Worm (Caenorhabditis elegans): Measurements from ENCODE around the gene phy-4.
A peak's percentile ranks its signal among the peaks of the same experiment; 100 is the strongest.

Gene phy-4

ce11 chrV:19546100-19546499, 32.6 kb upstream of the phy-4 start, which contains the start of gene Y43F8B.1:
Y43F8B.1 (minus strand) TSS chrV:19546200.
- no peak for TF ChIP-seq rnt-1 (tag; optimal IDR thresholded peaks at IDR 0.05)
- no peak for TF ChIP-seq fkh-10 (GFP tag; optimal IDR thresholded peaks at IDR 0.05)
- no peak for TF ChIP-seq elt-4 (tag; optimal IDR thresholded peaks at IDR 0.05)
- TF ChIP-seq pha-2 (tag; optimal IDR thresholded peaks at IDR 0.05) = no peak
- no peak for TF ChIP-seq hlh-13 (GFP tag; optimal IDR thresholded peaks at IDR 0.05)
- TF ChIP-seq unc-42 (tag; optimal IDR thresholded peaks at IDR 0.05) = no peak
- TF ChIP-seq syd-9 (tag; optimal IDR thresholded peaks at IDR 0.05) = no peak
- TF ChIP-seq ztf-16 (tag; optimal IDR thresholded peaks at IDR 0.05) = no peak
- TF ChIP-seq ceh-24 (tag; optimal IDR thresholded peaks at IDR 0.05) = no peak
- no peak for TF ChIP-seq zip-5 (tag; optimal IDR thresholded peaks at IDR 0.05)
- no peak for TF ChIP-seq ama-1 (optimal IDR thresholded peaks at IDR 0.05)
- no peak for TF ChIP-seq ceh-22 (tag; optimal IDR thresholded peaks at IDR 0.05)
- no peak for TF ChIP-seq hlh-15 (tag; optimal IDR thresholded peaks at IDR 0.05)
- no peak for TF ChIP-seq pqm-1 (tag; optimal IDR thresholded peaks at IDR 0.05)
- TF ChIP-seq ceh-34 (tag; optimal IDR thresholded peaks at IDR 0.05) = no peak
- no peak for TF ChIP-seq nhr-11 (tag; optimal IDR thresholded peaks at IDR 0.05)
- TF ChIP-seq T23F11.4 (GFP tag; optimal IDR thresholded peaks at IDR 0.05) = no peak
- no peak for TF ChIP-seq nhr-232 (tag; optimal IDR thresholded peaks at IDR 0.05)

- peak; percentile 3 for TF ChIP-seq ceh-14 (tag; optimal IDR thresholded peaks at IDR 0.05)
- peak; percentile 8 for TF ChIP-seq ceh-31 (tag; optimal IDR thresholded peaks at IDR 0.05)
- no peak for TF ChIP-seq ceh-18 (tag; optimal IDR thresholded peaks at IDR 0.05)
Measured at ce11 chrV:19545026-19545425, 31.6 kb upstream of the phy-4 start.

ce11 chrV:19543509-19543908, 30.1 kb upstream of the phy-4 start:
- TF ChIP-seq hlh-15 (tag; optimal IDR thresholded peaks at IDR 0.05) (no peak), dve-1 (tag; optimal IDR thresholded peaks at IDR 0.05) (peak; percentile 59)

- TF ChIP-seq F13H6.1 (tag; optimal IDR thresholded peaks at IDR 0.05) = no peak
- no peak for TF ChIP-seq fkh-10 (GFP tag; optimal IDR thresholded peaks at IDR 0.05)
- TF ChIP-seq mec-3 (tag; optimal IDR thresholded peaks at IDR 0.05; ENCODE audit: borderline replicate concordance) = no peak
- no peak for TF ChIP-seq ceh-6 (GFP tag; optimal IDR thresholded peaks at IDR 0.05)
- no peak for TF ChIP-seq dmd-4 (tag; optimal IDR thresholded peaks at IDR 0.05; ENCODE audit: borderline replicate concordance)
- no peak for TF ChIP-seq ceh-14 (tag; optimal IDR thresholded peaks at IDR 0.05)
- no peak for TF ChIP-seq ceh-18 (tag; optimal IDR thresholded peaks at IDR 0.05)
Measured at ce11 chrV:19540916-19541315, 27.5 kb upstream of the phy-4 start.

ce11 chrV:19533480-19533879, 20.0 kb upstream of the phy-4 start:
- TF ChIP-seq dve-1 (tag; optimal IDR thresholded peaks at IDR 0.05) (no peak), Y22D7AL.16 (tag; optimal IDR thresholded peaks at IDR 0.05) (no peak), zip-5 (tag; optimal IDR thresholded peaks at IDR 0.05) (no peak), unc-3 (GFP tag; conservative IDR thresholded peaks at IDR 0.05) (no peak), unc-3 (tag; optimal IDR thresholded peaks at IDR 0.05) (no peak), elt-2 (tag; optimal IDR thresholded peaks at IDR 0.05) (peak; percentile 86)

ce11 chrV:19533010-19533409, 19.6 kb upstream of the phy-4 start, which contains the start of gene Y43F8B.2:
Y43F8B.2 (minus strand) TSS chrV:19533110.
- no peak for TF ChIP-seq ets-4 (tag; optimal IDR thresholded peaks at IDR 0.05)

- TF ChIP-seq npax-4 (tag; optimal IDR thresholded peaks at IDR 0.05) (no peak), ceh-48 (tag; optimal IDR thresholded peaks at IDR 0.05) (no peak), pha-4 (tag; optimal IDR thresholded peaks at IDR 0.05) (no peak), nhr-11 (tag; optimal IDR thresholded peaks at IDR 0.05) (no peak), T23F11.4 (GFP tag; optimal IDR thresholded peaks at IDR 0.05) (no peak), madf-2 (tag; optimal IDR thresholded peaks at IDR 0.05) (no peak), C38D4.7 (GFP tag; optimal IDR thresholded peaks at IDR 0.05) (no peak), ztf-16 (tag; optimal IDR thresholded peaks at IDR 0.05) (no peak), dve-1 (tag; optimal IDR thresholded peaks at IDR 0.05) (no peak), syd-9 (tag; optimal IDR thresholded peaks at IDR 0.05) (no peak), ceh-6 (GFP tag; optimal IDR thresholded peaks at IDR 0.05) (no peak), tbx-2 (tag; optimal IDR thresholded peaks at IDR 0.05) (no peak), elt-4 (tag; optimal IDR thresholded peaks at IDR 0.05) (no peak), pha-2 (tag; optimal IDR thresholded peaks at IDR 0.05) (no peak), ceh-14 (tag; optimal IDR thresholded peaks at IDR 0.05) (no peak), ceh-30 (tag; optimal IDR thresholded peaks at IDR 0.05) (no peak), sox-4 (tag; optimal IDR thresholded peaks at IDR 0.05) (no peak)
Measured at ce11 chrV:19531034-19531433, 17.6 kb upstream of the phy-4 start.
